Worm (Caenorhabditis elegans) whole organism, L3 larva: ENCODE data around the gene fbxa-222.

Source experiments
- ceh-16 ChIP-seq: sonication (generic microtip); optimal IDR thresholded peaks from 2 replicates; lab custom pipeline; 2017; ENCODE audit warnings: missing biosample characterization, missing genetic modification characterization
- fkh-10 ChIP-seq: sonication (generic microtip); optimal IDR thresholded peaks from 2 replicates; lab custom pipeline; 2017; ENCODE audit warnings: missing biosample characterization, missing genetic modification reagents, missing genetic modification characterization
- nhr-237 ChIP-seq: fragments of 150-350 bp; optimal IDR thresholded peaks from 2 replicates; lab custom pipeline; 2014; ENCODE audit warnings: missing biosample characterization, missing genetic modification characterization
- ztf-4 ChIP-seq: fragments of 150-350 bp; optimal IDR thresholded peaks from 2 replicates; lab custom pipeline; 2014; ENCODE audit warnings: missing biosample characterization, missing genetic modification characterization

ce11 chrX:141149-141548 lies 24.0 kb downstream of the fbxa-222 start, which contains the start of gene Y73B3A.8:
- no peak for TF ChIP-seq ceh-16
- TF ChIP-seq fkh-10, result no peak
- no peak for TF ChIP-seq nhr-237 (tag; lab: Kevin White, UChicago)
- TF ChIP-seq ztf-4 (tag; lab: Kevin White, UChicago), result no peak
